Worm (Caenorhabditis elegans) whole organism, L3 larva: ENCODE results near the gene smz-1.

Experiments
- ZK546.5 ChIP-seq: sonication (generic microtip); optimal IDR thresholded peaks from 2 replicates; lab custom pipeline; 2017; ENCODE audit warnings: missing biosample characterization, missing genetic modification characterization
- aly-2 ChIP-seq: fragments of 150-350 bp; optimal IDR thresholded peaks from 2 replicates; lab custom pipeline; 2014; ENCODE audit warnings: missing biosample characterization, missing genetic modification characterization
- ama-1 ChIP-seq: fragments of 150-350 bp; optimal IDR thresholded peaks from 2 replicates; lab custom pipeline; 2018
- ceh-16 ChIP-seq: sonication (generic microtip); optimal IDR thresholded peaks from 2 replicates; lab custom pipeline; 2017; ENCODE audit warnings: missing biosample characterization, missing genetic modification characterization
- ceh-82 ChIP-seq: fragments of 150-350 bp; optimal IDR thresholded peaks from 2 replicates; lab custom pipeline; 2014; ENCODE audit warnings: missing biosample characterization, missing genetic modification characterization
- ceh-9 ChIP-seq: sonication (generic microtip); optimal IDR thresholded peaks from 2 replicates; lab custom pipeline; 2018; ENCODE audit warnings: missing biosample characterization, missing genetic modification characterization
- daf-12 ChIP-seq: fragments of 150-350 bp; optimal IDR thresholded peaks from 2 replicates; lab custom pipeline; 2014; ENCODE audit warnings: missing biosample characterization, missing genetic modification reagents, missing genetic modification characterization
- egl-27 ChIP-seq: sonication (generic microtip); optimal IDR thresholded peaks from 4 replicates; lab custom pipeline; 2017; ENCODE audit warnings: missing biosample characterization, missing genetic modification reagents, missing genetic modification characterization
- egl-5 ChIP-seq: fragments of 150-350 bp; optimal IDR thresholded peaks from 2 replicates; lab custom pipeline; 2017; ENCODE audit warnings: missing biosample characterization, missing genetic modification reagents, missing genetic modification characterization, inconsistent platforms
- elt-1 ChIP-seq: fragments of 150-350 bp; optimal IDR thresholded peaks from 2 replicates; lab custom pipeline; 2014; ENCODE audit warnings: missing biosample characterization, missing genetic modification characterization
- elt-2 ChIP-seq: sonication (generic microtip); optimal IDR thresholded peaks from 2 replicates; lab custom pipeline; 2016; ENCODE audit warnings: missing genetic modification reagents, mild to moderate bottlenecking, missing genetic modification characterization, missing compliant biosample characterization
- elt-3 ChIP-seq, 3 experiments: fragments of 150-350 bp in 1 of 3; sonication (generic microtip) in 2 of 3; optimal IDR thresholded peaks; 2 replicates in 2 of 3; 4 replicates in 1 of 3; lab custom pipeline; 2014 to 2017; ENCODE audit warnings: missing biosample characterization in 3 of 3, missing genetic modification characterization in 3 of 3
- eor-1 ChIP-seq, 2 experiments: fragments of 150-350 bp; optimal IDR thresholded peaks; 2 replicates each; lab custom pipeline; 2014 to 2018; ENCODE audit warnings: missing biosample characterization in 2 of 2, missing genetic modification characterization in 2 of 2
- fkh-10 ChIP-seq: sonication (generic microtip); optimal IDR thresholded peaks from 2 replicates; lab custom pipeline; 2017; ENCODE audit warnings: missing biosample characterization, missing genetic modification reagents, missing genetic modification characterization
- fos-1 ChIP-seq: fragments of 150-350 bp; optimal IDR thresholded peaks from 2 replicates; lab custom pipeline; 2014; ENCODE audit warnings: missing biosample characterization, missing genetic modification characterization
- hmg-11 ChIP-seq: sonication (generic microtip); optimal IDR thresholded peaks from 2 replicates; lab custom pipeline; 2016; ENCODE audit warnings: missing genetic modification characterization, missing compliant biosample characterization
- jun-1 ChIP-seq: fragments of 150-350 bp; optimal IDR thresholded peaks from 2 replicates; lab custom pipeline; 2014; ENCODE audit warnings: missing biosample characterization, missing genetic modification reagents, missing genetic modification characterization
- lin-39 ChIP-seq: fragments of 150-350 bp; optimal IDR thresholded peaks from 2 replicates; lab custom pipeline; 2018; ENCODE audit warnings: missing biosample characterization, missing genetic modification reagents, missing genetic modification characterization
- mdl-1 ChIP-seq: fragments of 150-350 bp; optimal IDR thresholded peaks from 2 replicates; lab custom pipeline; 2014; ENCODE audit warnings: missing biosample characterization, missing genetic modification characterization
- nfya-1 ChIP-seq: sonication (generic microtip); optimal IDR thresholded peaks from 2 replicates; lab custom pipeline; 2017; ENCODE audit warnings: missing genetic modification characterization, mild to moderate bottlenecking, missing compliant biosample characterization, antibody characterized with exemption, moderate library complexity; ENCODE audit not compliant: insufficient read depth
- nhr-11 ChIP-seq: fragments of 150-350 bp; optimal IDR thresholded peaks from 2 replicates; lab custom pipeline; 2014; ENCODE audit warnings: missing biosample characterization, missing genetic modification characterization
- nhr-23 ChIP-seq: fragments of 150-350 bp; optimal IDR thresholded peaks from 2 replicates; lab custom pipeline; 2014; ENCODE audit warnings: missing biosample characterization, missing genetic modification reagents, missing genetic modification characterization
- nhr-25 ChIP-seq: sonication (generic microtip); optimal IDR thresholded peaks from 2 replicates; lab custom pipeline; 2017; ENCODE audit warnings: missing biosample characterization, missing genetic modification characterization
- nhr-43 ChIP-seq: sonication (generic microtip); optimal IDR thresholded peaks from 2 replicates; lab custom pipeline; 2016; ENCODE audit warnings: mild to moderate bottlenecking, missing genetic modification characterization, missing compliant biosample characterization; ENCODE audit not compliant: poor library complexity, severe bottlenecking
- nhr-67 ChIP-seq: fragments of 150-350 bp; optimal IDR thresholded peaks from 2 replicates; lab custom pipeline; 2014; ENCODE audit warnings: missing biosample characterization, missing genetic modification characterization
- nhr-76 ChIP-seq: fragments of 150-350 bp; sonication (generic microtip); optimal IDR thresholded peaks from 5 replicates; lab custom pipeline; 2014; ENCODE audit warnings: missing biosample characterization, missing genetic modification characterization
- pha-4 ChIP-seq: fragments of 150-350 bp; optimal IDR thresholded peaks from 2 replicates; lab custom pipeline; 2014; ENCODE audit warnings: missing biosample characterization, missing genetic modification reagents, missing genetic modification characterization
- pqm-1 ChIP-seq: fragments of 150-350 bp; optimal IDR thresholded peaks from 2 replicates; lab custom pipeline; 2017; ENCODE audit warnings: missing biosample characterization, missing genetic modification characterization, inconsistent platforms
- sea-2 ChIP-seq: fragments of 150-350 bp; sonication (generic microtip); optimal IDR thresholded peaks from 4 replicates; lab custom pipeline; 2014; ENCODE audit warnings: missing biosample characterization, missing genetic modification reagents, missing genetic modification characterization
- snpc-4 ChIP-seq: fragments of 150-350 bp; optimal IDR thresholded peaks from 2 replicates; lab custom pipeline; 2014; ENCODE audit warnings: missing biosample characterization, missing genetic modification characterization
- unc-39 ChIP-seq: sonication (generic microtip); optimal IDR thresholded peaks from 4 replicates; lab custom pipeline; 2017; ENCODE audit warnings: missing biosample characterization, missing genetic modification characterization
- unc-62 ChIP-seq: fragments of 150-350 bp; sonication (generic microtip); optimal IDR thresholded peaks from 4 replicates; lab custom pipeline; 2014; ENCODE audit warnings: missing biosample characterization, missing genetic modification reagents, missing genetic modification characterization
- zag-1 ChIP-seq: fragments of 150-350 bp; optimal IDR thresholded peaks from 2 replicates; lab custom pipeline; 2014; ENCODE audit warnings: missing biosample characterization, missing genetic modification characterization
- ztf-11 ChIP-seq: fragments of 150-350 bp; optimal IDR thresholded peaks from 2 replicates; lab custom pipeline; 2014; ENCODE audit warnings: missing biosample characterization, missing genetic modification characterization
- ztf-4 ChIP-seq: fragments of 150-350 bp; optimal IDR thresholded peaks from 2 replicates; lab custom pipeline; 2014; ENCODE audit warnings: missing biosample characterization, missing genetic modification characterization

smz-1 gene

ce11 chrIV:12428467-12428866 is 26.4 kb upstream of the smz-1 start, which contains the start of gene col-130:
Gene col-130 (minus strand): TSS chrIV:12428516.
- TF ChIP-seq ztf-4 (no peak), nfya-1 (tag; lab: Kevin White, UChicago) (no peak), pha-4 (tag; lab: Kevin White, UChicago) (no peak), daf-12 (no peak), hmg-11 (tag; lab: Kevin White, UChicago) (no peak), elt-2 (tag; lab: Kevin White, UChicago) (no peak)
- TF ChIP-seq, all 47 proteins: peak for 0

- TF ChIP-seq egl-5 (no peak), unc-39 (tag; lab: Kevin White, UChicago) (no peak), pha-4 (tag; lab: Kevin White, UChicago) (no peak), snpc-4 (tag; lab: Kevin White, UChicago) (no peak), egl-27 (no peak), nhr-43 (tag; lab: Kevin White, UChicago) (no peak), elt-1 (peak; percentile 81), fos-1 (tag; lab: Kevin White, UChicago) (no peak), nhr-25 (tag; lab: Kevin White, UChicago) (peak; percentile 89), daf-12 (no peak)
Measured at ce11 chrIV:12429504-12429903, 25.3 kb upstream of the smz-1 start.

- TF ChIP-seq lin-39 (no peak), elt-3 (tag; optimal IDR thresholded peaks at IDR 0.05; lab: Kevin White, UChicago) (no peak), ceh-9 (tag; lab: Kevin White, UChicago) (no peak), hmg-11 (tag; lab: Kevin White, UChicago) (no peak), eor-1 (tag; optimal IDR thresholded peaks at IDR 0.05; lab: Kevin White, UChicago) (no peak), nhr-43 (tag; lab: Kevin White, UChicago) (no peak), nhr-11 (tag; lab: Kevin White, UChicago) (no peak)
Measured at ce11 chrIV:12431755-12432154, 23.1 kb upstream of the smz-1 start.

- TF ChIP-seq ztf-11 (tag; lab: Kevin White, UChicago) (no peak), daf-12 (no peak), egl-5 (no peak), nhr-43 (tag; lab: Kevin White, UChicago) (no peak), sea-2 (GFP tag; lab: Kevin White, UChicago) (no peak), pha-4 (tag; lab: Kevin White, UChicago) (no peak), lin-39 (no peak), ceh-82 (tag; lab: Kevin White, UChicago) (no peak), nhr-67 (no peak), ZK546.5 (no peak), nhr-23 (tag; lab: Kevin White, UChicago) (no peak), elt-3 (tag; optimal IDR thresholded peaks at IDR 0.05; lab: Kevin White, UChicago) (no peak), mdl-1 (tag; lab: Kevin White, UChicago) (no peak), nfya-1 (tag; lab: Kevin White, UChicago) (no peak), ceh-16 (no peak), zag-1 (tag; lab: Kevin White, UChicago) (no peak), nhr-76 (tag; lab: Kevin White, UChicago) (no peak), aly-2 (tag; lab: Kevin White, UChicago) (no peak)
Measured at ce11 chrIV:12432340-12432739, 22.5 kb upstream of the smz-1 start, which contains the start of gene clec-184. Gene clec-184 (plus strand): TSS chrIV:12432640.

ce11 chrIV:12435442-12435841 is 19.4 kb upstream of the smz-1 start, which contains the start of gene irg-4:
Gene irg-4 (plus strand): TSS chrIV:12435833.
- TF ChIP-seq unc-62 (GFP tag; lab: Kevin White, UChicago): no peak
- TF ChIP-seq hmg-11 (tag; lab: Kevin White, UChicago): no peak
- TF ChIP-seq ceh-16: no peak
- TF ChIP-seq elt-1: no peak
- TF ChIP-seq mdl-1 (tag; lab: Kevin White, UChicago): no peak
- TF ChIP-seq jun-1 (tag; lab: Kevin White, UChicago): peak; percentile 23
- no peak for TF ChIP-seq nhr-25 (tag; lab: Kevin White, UChicago)
- TF ChIP-seq aly-2 (tag; lab: Kevin White, UChicago): no peak
- TF ChIP-seq pqm-1: peak; percentile 91
- TF ChIP-seq snpc-4 (tag; lab: Kevin White, UChicago): no peak
- peak; percentile 96 for TF ChIP-seq elt-2 (tag; lab: Kevin White, UChicago)
- no peak for TF ChIP-seq ceh-82 (tag; lab: Kevin White, UChicago)
- TF ChIP-seq ama-1: no peak
- no peak for TF ChIP-seq eor-1 (tag; optimal IDR thresholded peaks at IDR 0.05; lab: Kevin White, UChicago)
- no peak for TF ChIP-seq fkh-10 (GFP tag; lab: Kevin White, UChicago)
